Fruit fly (Drosophila melanogaster): ENCODE measurements around the gene cyst.
A peak's percentile ranks its signal among the peaks of the same experiment; 100 is the strongest.

Gene cyst

DNA sequence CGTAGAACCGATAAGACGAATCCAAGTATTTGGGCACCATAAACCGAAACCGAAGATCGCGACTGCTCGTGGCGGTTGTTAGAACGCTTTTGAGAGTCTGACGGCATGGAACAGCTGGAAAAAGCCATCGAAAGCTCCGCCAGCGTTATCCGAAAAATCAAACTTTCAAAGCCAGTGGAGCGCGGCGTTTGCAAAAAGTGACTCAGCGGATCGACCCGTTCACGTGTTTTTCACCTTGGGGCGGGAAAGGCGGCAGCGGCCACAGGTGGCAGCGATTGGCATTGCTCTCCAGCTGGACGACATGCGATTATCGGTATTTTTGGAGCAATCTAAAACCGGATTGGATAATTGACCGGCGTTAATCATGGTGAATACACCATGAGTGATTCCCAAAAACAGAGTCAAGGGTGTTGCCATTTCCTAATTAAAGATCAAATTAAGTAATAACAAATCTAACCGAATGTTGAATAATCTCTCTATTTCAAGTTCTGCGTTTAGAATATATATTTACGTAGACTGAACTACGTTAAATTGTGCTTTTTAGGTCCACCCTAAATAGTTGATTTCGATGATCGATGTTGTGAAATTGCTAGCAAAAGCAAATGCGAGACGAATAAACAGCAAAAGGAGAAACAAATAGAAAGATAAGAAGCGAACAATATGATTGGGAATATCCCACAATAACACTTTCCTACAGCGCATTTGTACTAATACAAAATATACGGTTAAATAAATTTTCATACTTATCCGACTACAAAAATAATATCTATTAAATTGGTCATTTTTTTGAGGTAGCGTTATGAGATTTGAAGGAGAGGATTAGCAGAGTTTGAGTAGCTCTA, 38.5 kb upstream of the cyst start, which contains the start of gene CG10337 (continued):
- TF ChIP-seq MBD-R2 (GFP tag; IDR thresholded peaks at IDR 0.05), result peak; percentile 59; the same call in 1 of the 2 replicates
- TF ChIP-seq CG18011 (GFP tag; optimal IDR thresholded peaks at IDR 0.05), result peak; percentile 23
- peak; percentile 56 for TF ChIP-seq CG13424 (tag; optimal IDR thresholded peaks at IDR 0.05)
- no peak for TF ChIP-seq zfh1 (GFP tag; IDR thresholded peaks at IDR 0.05)
- peak; percentile 46 for TF ChIP-seq Dek (tag; optimal IDR thresholded peaks at IDR 0.05)
- no peak for TF ChIP-seq CG33557 (GFP tag; optimal IDR thresholded peaks at IDR 0.05)
- peak; percentile 95 for TF ChIP-seq CG10274 (GFP tag; optimal IDR thresholded peaks at IDR 0.05)
- TF ChIP-seq Usf (GFP tag; optimal IDR thresholded peaks at IDR 0.05), result no peak
- TF ChIP-seq caup (GFP tag; optimal IDR thresholded peaks at IDR 0.05; ENCODE audit: severe bottlenecking), result peak; percentile 53
- TF ChIP-seq Pdp1 (GFP tag; optimal IDR thresholded peaks at IDR 0.05), result peak; percentile 18 to 60
- TF ChIP-seq dpn (GFP tag; optimal IDR thresholded peaks at IDR 0.05), result peak; percentile 26 to 29
- no peak for TF ChIP-seq mld (GFP tag; IDR thresholded peaks at IDR 0.05; ENCODE audit: partially characterized antibody)
- peak; percentile 62 for TF ChIP-seq CG15269 (tag; optimal IDR thresholded peaks at IDR 0.05)
- peak; percentile 52; the same call in 1 of the 3 replicates for TF ChIP-seq otp (GFP tag; IDR thresholded peaks at IDR 0.05)
- no peak for TF ChIP-seq CG42726 (GFP tag; IDR thresholded peaks at IDR 0.05; ENCODE audit: partially characterized antibody)
- TF ChIP-seq CG12104 (GFP tag; optimal IDR thresholded peaks at IDR 0.05), result peak; percentile 7
- peak; percentile 5 for TF ChIP-seq ewg (GFP tag; optimal IDR thresholded peaks at IDR 0.05)
- peak; percentile 6 for TF ChIP-seq CG1602 (GFP tag; optimal IDR thresholded peaks at IDR 0.05)
- TF ChIP-seq nau (GFP tag; optimal IDR thresholded peaks at IDR 0.05), result peak; percentile 61
- no peak for TF ChIP-seq Atf-2 (GFP tag; optimal IDR thresholded peaks at IDR 0.05)
- peak; percentile 5 for TF ChIP-seq CG17829 (tag; optimal IDR thresholded peaks at IDR 0.05)
- TF ChIP-seq Deaf1 (tag; optimal IDR thresholded peaks at IDR 0.05), result peak; percentile 68
- TF ChIP-seq D19A (tag; optimal IDR thresholded peaks at IDR 0.05), result peak; percentile 40
- TF ChIP-seq Hand (GFP tag; optimal IDR thresholded peaks at IDR 0.05), result peak; percentile 65
- peak; percentile 25 for TF ChIP-seq CG14710 (tag; optimal IDR thresholded peaks at IDR 0.05)
- peak; percentile 39 for TF ChIP-seq tx (GFP tag; optimal IDR thresholded peaks at IDR 0.05)
- TF ChIP-seq CG12769 (tag; optimal IDR thresholded peaks at IDR 0.05), result peak; percentile 60
- TF ChIP-seq Opbp (GFP tag; IDR thresholded peaks at IDR 0.05; ENCODE audit: partially characterized antibody), result no peak
- peak; percentile 21 for TF ChIP-seq CHES-1-like (GFP tag; optimal IDR thresholded peaks at IDR 0.05)
- peak; percentile 42 for TF ChIP-seq mirr (GFP tag; optimal IDR thresholded peaks at IDR 0.05)
- TF ChIP-seq CG18619 (GFP tag; optimal IDR thresholded peaks at IDR 0.05), result peak; percentile 37
- peak; percentile 0 for TF ChIP-seq gcm2 (GFP tag; optimal IDR thresholded peaks at IDR 0.05)
- TF ChIP-seq CG14050 (GFP tag; IDR thresholded peaks at IDR 0.05), result no peak
- TF ChIP-seq CG6272 (GFP tag; IDR thresholded peaks at IDR 0.05), result no peak
- TF ChIP-seq grn (GFP tag; optimal IDR thresholded peaks at IDR 0.05), result peak; percentile 31
- no peak for TF ChIP-seq da (GFP tag; optimal IDR thresholded peaks at IDR 0.05)
- TF ChIP-seq B-H2 (GFP tag; optimal IDR thresholded peaks at IDR 0.05), result peak; percentile 14
- TF ChIP-seq CG3281 (GFP tag; optimal IDR thresholded peaks at IDR 0.05), result peak; percentile 80
- TF ChIP-seq vvl (GFP tag; IDR thresholded peaks at IDR 0.05), result peak; percentile 53; the same call in 1 of the 2 replicates
- TF ChIP-seq Ets65A (GFP tag), result peak; percentile 25
- TF ChIP-seq CG1529 (GFP tag; optimal IDR thresholded peaks at IDR 0.05), result no peak
- peak; percentile 15 for TF ChIP-seq gro (GFP tag; optimal IDR thresholded peaks at IDR 0.05)
- peak; percentile 60 for TF ChIP-seq CG10147 (GFP tag; optimal IDR thresholded peaks at IDR 0.05)
- TF ChIP-seq Tbp (GFP tag; optimal IDR thresholded peaks at IDR 0.05), result no peak
- peak; percentile 36 for TF ChIP-seq D19B (GFP tag; optimal IDR thresholded peaks at IDR 0.05)
- no peak for TF ChIP-seq Dip3 (GFP tag; optimal IDR thresholded peaks at IDR 0.05)
- peak; percentile 45 for TF ChIP-seq CrebB (tag; optimal IDR thresholded peaks at IDR 0.05)
- peak; percentile 28 for TF ChIP-seq Nf-YC (tag; optimal IDR thresholded peaks at IDR 0.05)
